Worm (Caenorhabditis elegans) whole organism, L1 larva: ENCODE results near the gene cpg-1.

ENCODE experiments used
- C16A3.4 ChIP-seq: fragments of 150-350 bp; optimal IDR thresholded peaks from 2 replicates; lab custom pipeline; 2014; ENCODE audit warnings: missing biosample characterization, missing genetic modification characterization
- C34B4.2 ChIP-seq: sonication (generic microtip); optimal IDR thresholded peaks from 2 replicates; lab custom pipeline; 2017; ENCODE audit warnings: mild to moderate bottlenecking, missing genetic modification characterization, missing compliant biosample characterization
- Y116A8C.19 ChIP-seq: sonication (generic microtip); optimal IDR thresholded peaks from 2 replicates; lab custom pipeline; 2016; ENCODE audit warnings: missing compliant biosample characterization, missing genetic modification characterization, borderline replicate concordance
- alr-1 ChIP-seq: fragments of 200-800 bp; sonication (Bioruptor generic); optimal IDR thresholded peaks from 2 replicates; lab custom pipeline; 2018; ENCODE audit warnings: borderline replicate concordance, mild to moderate bottlenecking, missing genetic modification characterization, missing compliant biosample characterization
- aly-2 ChIP-seq: fragments of 150-350 bp; optimal IDR thresholded peaks from 2 replicates; lab custom pipeline; 2014; ENCODE audit warnings: missing biosample characterization, missing genetic modification characterization
- blmp-1 ChIP-seq: fragments of 150-350 bp; optimal IDR thresholded peaks from 2 replicates; lab custom pipeline; 2014; ENCODE audit warnings: missing biosample characterization, missing genetic modification characterization
- ceh-82 ChIP-seq, 3 experiments: fragments of 150-350 bp in 1 of 3; sonication (generic microtip) in 2 of 3; optimal IDR thresholded peaks; 2 replicates each; lab custom pipeline; 2014 to 2017; ENCODE audit warnings: missing biosample characterization in 3 of 3, missing genetic modification characterization in 3 of 3
- dpl-1 ChIP-seq, 3 experiments: fragments of 150-350 bp in 2 of 3; sonication (generic microtip) in 1 of 3; optimal IDR thresholded peaks; 2 replicates each; lab custom pipeline; 2014 to 2017; ENCODE audit warnings: missing biosample characterization in 3 of 3, missing genetic modification characterization in 3 of 3, missing genetic modification reagents in 3 of 3
- dsc-1 ChIP-seq: sonication (generic microtip); optimal IDR thresholded peaks from 2 replicates; lab custom pipeline; 2016; ENCODE audit warnings: mild to moderate bottlenecking, missing genetic modification characterization, missing compliant biosample characterization
- efl-1 ChIP-seq, 4 experiments: fragments of 150-350 bp; optimal IDR thresholded peaks in 3 of 4; peaks in 1 of 4; 1 replicate in 1 of 4; 2 replicates in 3 of 4; lab custom pipeline; 2014; ENCODE audit warnings: missing biosample characterization in 2 of 4, missing genetic modification characterization in 2 of 4, missing genetic modification reagents in 2 of 4
- egl-27 ChIP-seq, 2 experiments: fragments of 150-350 bp in 1 of 2; sonication (generic microtip); optimal IDR thresholded peaks; 3 replicates each; lab custom pipeline; 2017 to 2018; ENCODE audit warnings: missing biosample characterization in 2 of 2, missing genetic modification characterization in 2 of 2, missing genetic modification reagents in 2 of 2
- fkh-10 ChIP-seq: sonication (generic microtip); optimal IDR thresholded peaks from 2 replicates; lab custom pipeline; 2017; ENCODE audit warnings: missing biosample characterization, missing genetic modification reagents, missing genetic modification characterization
- fkh-4 ChIP-seq: sonication (generic microtip); optimal IDR thresholded peaks from 2 replicates; lab custom pipeline; 2016; ENCODE audit warnings: missing compliant biosample characterization, missing genetic modification characterization, borderline replicate concordance
- fkh-8 ChIP-seq: sonication (generic microtip); optimal IDR thresholded peaks from 2 replicates; lab custom pipeline; 2016; ENCODE audit warnings: mild to moderate bottlenecking, missing genetic modification characterization, missing compliant biosample characterization
- fos-1 ChIP-seq: fragments of 150-350 bp; optimal IDR thresholded peaks from 2 replicates; lab custom pipeline; 2014; ENCODE audit warnings: missing biosample characterization, missing genetic modification characterization
- grh-1 ChIP-seq: fragments of 200-800 bp; sonication (Bioruptor generic); IDR thresholded peaks from 2 replicates; pipeline ENCODE4 v1.3.6; 2022; ENCODE audit warnings: missing genetic modification reagents, missing genetic modification characterization, missing compliant biosample characterization
- hlh-17 ChIP-seq: fragments of 200-800 bp; sonication (Bioruptor generic); optimal IDR thresholded peaks from 2 replicates; lab custom pipeline; 2018; ENCODE audit warnings: missing genetic modification characterization, mild to moderate bottlenecking, missing compliant biosample characterization, moderate library complexity, borderline replicate concordance
- hlh-4 ChIP-seq: sonication (generic microtip); optimal IDR thresholded peaks from 2 replicates; lab custom pipeline; 2016; ENCODE audit warnings: mild to moderate bottlenecking, missing genetic modification characterization, missing compliant biosample characterization
- irx-1 ChIP-seq: sonication (generic microtip); optimal IDR thresholded peaks from 2 replicates; lab custom pipeline; 2016; ENCODE audit warnings: missing genetic modification characterization, missing compliant biosample characterization
- isw-1 ChIP-seq: fragments of 200-800 bp; sonication (Bioruptor generic); IDR thresholded peaks from 2 replicates; pipeline ENCODE4 v1.3.6; 2022; ENCODE audit warnings: missing genetic modification characterization, missing compliant biosample characterization
- lin-14 ChIP-seq: fragments of 200-800 bp; sonication (Bioruptor generic); optimal IDR thresholded peaks from 2 replicates; lab custom pipeline; 2018; ENCODE audit warnings: mild to moderate bottlenecking, missing genetic modification characterization, moderate library complexity, missing compliant biosample characterization
- lin-35 ChIP-seq, 2 experiments: fragments of 150-350 bp; optimal IDR thresholded peaks; 2 replicates each; lab custom pipeline; 2014; ENCODE audit warnings: missing biosample characterization in 2 of 2, missing genetic modification characterization in 2 of 2, missing genetic modification reagents in 2 of 2
- lin-39 ChIP-seq: fragments of 150-350 bp; optimal IDR thresholded peaks from 2 replicates; lab custom pipeline; 2014; ENCODE audit warnings: missing biosample characterization, missing genetic modification reagents, missing genetic modification characterization
- lsy-2 ChIP-seq, 2 experiments: fragments of 150-350 bp; optimal IDR thresholded peaks; 2 replicates each; lab custom pipeline; 2014; ENCODE audit warnings: missing biosample characterization in 2 of 2, missing genetic modification characterization in 2 of 2
- mdl-1 ChIP-seq, 2 experiments: fragments of 150-350 bp; optimal IDR thresholded peaks; 2 replicates each; lab custom pipeline; 2014 to 2017; ENCODE audit warnings: missing biosample characterization in 2 of 2, missing genetic modification characterization in 2 of 2, inconsistent platforms in 1 of 2
- mef-2 ChIP-seq: fragments of 150-350 bp; optimal IDR thresholded peaks from 2 replicates; lab custom pipeline; 2014; ENCODE audit warnings: missing biosample characterization, missing genetic modification characterization
- mep-1 ChIP-seq: fragments of 150-350 bp; optimal IDR thresholded peaks from 2 replicates; lab custom pipeline; 2014; ENCODE audit warnings: missing biosample characterization, missing genetic modification characterization
- nhr-11 ChIP-seq: fragments of 150-350 bp; optimal IDR thresholded peaks from 2 replicates; lab custom pipeline; 2014; ENCODE audit warnings: missing biosample characterization, missing genetic modification characterization
- nhr-12 ChIP-seq: sonication (generic microtip); optimal IDR thresholded peaks from 2 replicates; lab custom pipeline; 2017; ENCODE audit warnings: missing biosample characterization, missing genetic modification characterization
- nhr-20 ChIP-seq: sonication (generic microtip); optimal IDR thresholded peaks from 2 replicates; lab custom pipeline; 2016; ENCODE audit warnings: mild to moderate bottlenecking, missing genetic modification characterization, missing compliant biosample characterization
- nhr-237 ChIP-seq: fragments of 150-350 bp; optimal IDR thresholded peaks from 2 replicates; lab custom pipeline; 2014; ENCODE audit warnings: missing biosample characterization, missing genetic modification characterization
- nhr-28 ChIP-seq: fragments of 150-350 bp; optimal IDR thresholded peaks from 2 replicates; lab custom pipeline; 2014; ENCODE audit warnings: missing biosample characterization, missing genetic modification characterization
- nhr-47 ChIP-seq: sonication (generic microtip); optimal IDR thresholded peaks from 2 replicates; lab custom pipeline; 2016; ENCODE audit warnings: mild to moderate bottlenecking, missing genetic modification characterization, moderate library complexity, missing compliant biosample characterization
- nhr-71 ChIP-seq: sonication (generic microtip); optimal IDR thresholded peaks from 2 replicates; lab custom pipeline; 2016; ENCODE audit warnings: mild to moderate bottlenecking, missing genetic modification characterization, moderate library complexity, missing compliant biosample characterization
- nhr-77 ChIP-seq: fragments of 150-350 bp; optimal IDR thresholded peaks from 2 replicates; lab custom pipeline; 2014; ENCODE audit warnings: missing biosample characterization, missing genetic modification characterization
- nhr-85 ChIP-seq: sonication (generic microtip); peaks from one replicate; lab custom pipeline; 2016; ENCODE audit warnings: missing genetic modification characterization, inconsistent platforms, missing compliant biosample characterization
- nhr-90 ChIP-seq: sonication (generic microtip); optimal IDR thresholded peaks from 2 replicates; lab custom pipeline; 2016; ENCODE audit warnings: mild to moderate bottlenecking, missing genetic modification characterization, missing compliant biosample characterization; ENCODE audit not compliant: poor library complexity
- pag-3 ChIP-seq: sonication (generic microtip); optimal IDR thresholded peaks from 2 replicates; lab custom pipeline; 2017; ENCODE audit warnings: missing genetic modification characterization, mild to moderate bottlenecking, missing compliant biosample characterization, antibody characterized with exemption, borderline replicate concordance; ENCODE audit not compliant: insufficient read depth
- pax-3 ChIP-seq: fragments of 200-800 bp; sonication (Bioruptor generic); optimal IDR thresholded peaks from 2 replicates; lab custom pipeline; 2018; ENCODE audit warnings: mild to moderate bottlenecking, missing genetic modification characterization, moderate library complexity, missing compliant biosample characterization
- rnt-1 ChIP-seq: sonication (generic microtip); optimal IDR thresholded peaks from 2 replicates; lab custom pipeline; 2016; ENCODE audit warnings: mild to moderate bottlenecking, missing genetic modification characterization, moderate library complexity, missing compliant biosample characterization
- skn-1 ChIP-seq: fragments of 150-350 bp; optimal IDR thresholded peaks from 2 replicates; lab custom pipeline; 2014; ENCODE audit warnings: missing biosample characterization, missing genetic modification characterization
- snu-23 ChIP-seq: sonication (generic microtip); optimal IDR thresholded peaks from 2 replicates; lab custom pipeline; 2016; ENCODE audit warnings: missing genetic modification characterization, missing compliant biosample characterization
- sptf-1 ChIP-seq: fragments of 150-350 bp; optimal IDR thresholded peaks from 2 replicates; lab custom pipeline; 2014; ENCODE audit warnings: missing biosample characterization, missing genetic modification characterization
- sup-37 ChIP-seq: fragments of 200-800 bp; sonication (Bioruptor generic); optimal IDR thresholded peaks from 2 replicates; lab custom pipeline; 2018; ENCODE audit warnings: mild to moderate bottlenecking, missing genetic modification characterization, missing compliant biosample characterization
- swsn-7 ChIP-seq: sonication (generic microtip); optimal IDR thresholded peaks from 2 replicates; lab custom pipeline; 2016; ENCODE audit warnings: missing genetic modification characterization, missing compliant biosample characterization
- tbx-2 ChIP-seq: sonication (generic microtip); optimal IDR thresholded peaks from 2 replicates; lab custom pipeline; 2016; ENCODE audit warnings: missing genetic modification characterization, missing compliant biosample characterization
- tlp-1 ChIP-seq: fragments of 150-350 bp; optimal IDR thresholded peaks from 2 replicates; lab custom pipeline; 2014; ENCODE audit warnings: missing biosample characterization, missing genetic modification characterization
- unc-62 ChIP-seq: fragments of 150-350 bp; optimal IDR thresholded peaks from 2 replicates; lab custom pipeline; 2014; ENCODE audit warnings: missing biosample characterization, missing genetic modification reagents, missing genetic modification characterization
- unc-86 ChIP-seq: sonication (generic microtip); optimal IDR thresholded peaks from 2 replicates; lab custom pipeline; 2016; ENCODE audit warnings: missing genetic modification characterization, missing compliant biosample characterization
- xbp-1 ChIP-seq: sonication (generic microtip); optimal IDR thresholded peaks from 2 replicates; lab custom pipeline; 2016; ENCODE audit warnings: missing genetic modification characterization, missing compliant biosample characterization

Gene cpg-1

DNA sequence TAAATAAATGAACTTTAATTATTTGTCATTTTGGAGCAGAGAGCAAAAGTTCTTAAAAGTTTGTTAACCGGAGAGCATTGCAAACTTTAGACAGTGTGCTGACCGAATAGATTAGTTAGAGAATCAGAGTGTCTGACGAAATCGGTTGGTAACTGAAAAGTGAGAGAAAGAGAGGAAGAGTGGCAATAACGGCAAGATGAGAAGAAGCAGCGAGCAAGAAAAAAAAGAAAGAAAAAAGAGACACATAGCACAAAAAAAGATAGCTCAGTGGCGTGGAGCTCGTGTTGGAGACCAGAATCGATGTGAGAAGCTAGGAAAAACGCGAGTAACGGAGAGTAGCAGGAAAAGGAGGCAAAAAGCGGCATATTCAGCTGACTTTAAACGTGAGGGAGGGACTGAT is 15.2 kb downstream of the cpg-1 start:
- peak in 1 of 2 experiments; percentile 51 for TF ChIP-seq lin-35 (GFP tag; optimal IDR thresholded peaks at IDR 0.05; lab: Kevin White, UChicago)
- peak; percentile 42 to 49 for TF ChIP-seq efl-1 (optimal IDR thresholded peaks at IDR 0.05; lab: Kevin White, UChicago)
- peak in 1 of 2 experiments; percentile 24 for TF ChIP-seq efl-1 (GFP tag; optimal IDR thresholded peaks at IDR 0.05 in 1 of 2; lab: Kevin White, UChicago)
- TF ChIP-seq tbx-2 (tag; lab: Kevin White, UChicago), result peak; percentile 50
- peak; percentile 8 for TF ChIP-seq unc-86 (tag; lab: Kevin White, UChicago)
- peak; percentile 60 for TF ChIP-seq nhr-47
- TF ChIP-seq sup-37 (GFP tag; lab: Kevin White, UChicago), result no peak
- no peak for TF ChIP-seq nhr-90 (tag; lab: Kevin White, UChicago)
- TF ChIP-seq pax-3, result no peak
- TF ChIP-seq swsn-7 (tag; lab: Kevin White, UChicago), result peak; percentile 58
- TF ChIP-seq xbp-1 (tag; lab: Kevin White, UChicago), result peak; percentile 45
- TF ChIP-seq mep-1 (tag; lab: Kevin White, UChicago), result peak; percentile 49
- peak; percentile 63 for TF ChIP-seq dsc-1 (tag; lab: Kevin White, UChicago)
- no peak for TF ChIP-seq pag-3
- TF ChIP-seq nhr-237, result peak; percentile 29
- TF ChIP-seq fkh-8, result peak; percentile 88
- peak in 1 of 2 experiments; percentile 83 for TF ChIP-seq lsy-2 (tag; optimal IDR thresholded peaks at IDR 0.05; lab: Kevin White, UChicago)
- TF ChIP-seq fos-1 (tag; lab: Kevin White, UChicago), result peak; percentile 44
- peak; percentile 31 for TF ChIP-seq C16A3.4
- peak; percentile 41 for TF ChIP-seq rnt-1 (tag; lab: Kevin White, UChicago)
- TF ChIP-seq nhr-85, result no peak
- peak; percentile 21; the same call in 1 of the 2 replicates for TF ChIP-seq isw-1 (GFP tag; lab: Robert Waterston, UW)
- TF ChIP-seq mdl-1 (tag; optimal IDR thresholded peaks at IDR 0.05; lab: Kevin White, UChicago), result peak in 1 of 2 experiments; percentile 34
- TF ChIP-seq lin-14 (GFP tag; lab: Kevin White, UChicago), result peak; percentile 86
- TF ChIP-seq nhr-20 (tag; lab: Kevin White, UChicago), result peak; percentile 25
- no peak for TF ChIP-seq blmp-1 (tag; lab: Kevin White, UChicago)
- TF ChIP-seq ceh-82 (tag; optimal IDR thresholded peaks at IDR 0.05; lab: Kevin White, UChicago), result peak; percentile 5 to 70 (median 33)
- no peak for TF ChIP-seq lin-39 (tag; lab: Kevin White, UChicago)
- peak; percentile 32 for TF ChIP-seq aly-2 (tag; lab: Kevin White, UChicago)
- TF ChIP-seq fkh-10 (GFP tag; lab: Kevin White, UChicago), result peak; percentile 54
- TF ChIP-seq skn-1 (tag; lab: Kevin White, UChicago), result peak; percentile 74
- TF ChIP-seq nhr-71, result peak; percentile 71
- TF ChIP-seq hlh-4, result no peak
- TF ChIP-seq dpl-1 (GFP tag; optimal IDR thresholded peaks at IDR 0.05; lab: Kevin White, UChicago), result peak; percentile 14 to 28 (median 24)
- TF ChIP-seq irx-1, result peak; percentile 45
- TF ChIP-seq nhr-77 (tag; lab: Kevin White, UChicago), result peak; percentile 56
- TF ChIP-seq egl-27 (tag; optimal IDR thresholded peaks at IDR 0.05; lab: Kevin White, UChicago), result peak in 1 of 2 experiments; percentile 13
- TF ChIP-seq snu-23, result peak; percentile 50

DNA sequence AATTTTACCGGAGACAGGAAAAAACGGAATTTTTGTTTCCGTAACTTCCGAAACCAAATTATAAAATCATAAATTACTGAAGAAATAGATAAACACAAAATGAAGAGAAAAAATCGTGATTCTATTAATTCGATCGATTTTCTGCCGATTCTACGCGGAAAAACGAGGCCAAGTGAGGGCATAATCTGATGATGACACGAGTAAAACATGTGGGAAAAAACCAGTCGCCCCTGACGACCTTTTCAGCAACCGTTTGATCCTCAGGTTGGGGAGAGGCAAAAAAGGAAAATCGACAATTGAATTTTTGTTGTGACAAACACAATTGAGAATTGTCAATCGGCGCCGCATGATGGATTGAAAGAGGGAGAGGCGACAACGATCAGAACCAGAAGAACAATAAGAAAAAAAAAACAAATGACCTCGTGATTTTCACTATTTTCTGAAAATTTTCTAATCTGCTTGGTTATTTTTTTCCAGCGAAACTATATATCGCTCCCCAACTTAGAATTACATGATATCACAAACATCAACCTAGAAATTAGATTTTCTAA is 15.8 kb downstream of the cpg-1 start:
- TF ChIP-seq C34B4.2 (tag; lab: Kevin White, UChicago) (no peak), efl-1 (optimal IDR thresholded peaks at IDR 0.05; lab: Kevin White, UChicago) (no peak), efl-1 (GFP tag; optimal IDR thresholded peaks at IDR 0.05 in 1 of 2; lab: Kevin White, UChicago) (peak in 1 of 2 experiments; percentile 76), unc-62 (no peak), mef-2 (tag; lab: Kevin White, UChicago) (no peak), Y116A8C.19 (tag; lab: Kevin White, UChicago) (no peak), swsn-7 (tag; lab: Kevin White, UChicago) (no peak), lin-14 (GFP tag; lab: Kevin White, UChicago) (peak; percentile 25), grh-1 (peak; percentile 12; the same call in 1 of the 2 replicates), xbp-1 (tag; lab: Kevin White, UChicago) (no peak), hlh-17 (GFP tag; lab: Kevin White, UChicago) (no peak), tlp-1 (tag; lab: Kevin White, UChicago) (no peak), nhr-77 (tag; lab: Kevin White, UChicago) (no peak), nhr-11 (tag; lab: Kevin White, UChicago) (no peak), nhr-28 (tag; lab: Kevin White, UChicago) (no peak), alr-1 (tag; lab: Kevin White, UChicago) (no peak), fkh-4 (tag; lab: Kevin White, UChicago) (no peak), nhr-12 (no peak), nhr-90 (tag; lab: Kevin White, UChicago) (no peak), ceh-82 (tag; optimal IDR thresholded peaks at IDR 0.05; lab: Kevin White, UChicago) (no peak), snu-23 (peak; percentile 31), sptf-1 (tag; lab: Kevin White, UChicago) (no peak)
